Fruit fly (Drosophila melanogaster) whole organism, wandering third instar larva: ENCODE measurements around the gene tth.

ENCODE experiments used
- Abd-B ChIP-seq: fragments of >200 bp; optimal IDR thresholded peaks from 2 replicates; lab custom pipeline; 2017; ENCODE audit warnings: missing biosample characterization, missing genetic modification characterization
- Myc ChIP-seq: fragments of >200 bp; optimal IDR thresholded peaks from 2 replicates; lab custom pipeline; 2017

dm6 chrX:13626579-13626894 is 10.2 kb upstream of the tth start:
- no peak for TF ChIP-seq Myc (lab: Kevin White, UChicago)
- TF ChIP-seq Abd-B (GFP tag; lab: Kevin White, UChicago), result no peak
